Fruit fly (Drosophila melanogaster) whole organism, wandering third instar larva: Measurements from ENCODE around the gene CG15382.
A peak's percentile ranks its signal among the peaks of the same experiment; 100 is the strongest.

Experiments used
- Abd-B ChIP-seq: fragments of >200 bp; optimal IDR thresholded peaks from 2 replicates; lab custom pipeline; 2017; ENCODE audit warnings: missing biosample characterization, missing genetic modification characterization
- CG32264 ChIP-seq: fragments of 200-800 bp; sonication (Bioruptor generic); optimal IDR thresholded peaks from 2 replicates; lab custom pipeline; 2016; ENCODE audit warnings: missing biosample characterization, missing genetic modification characterization
- CG9705 ChIP-seq: fragments of 200-800 bp; sonication (Bioruptor generic); optimal IDR thresholded peaks from 2 replicates; lab custom pipeline; 2018; ENCODE audit warnings: missing biosample characterization, mild to moderate bottlenecking, missing genetic modification characterization
- Dfd ChIP-seq: fragments of >200 bp; optimal IDR thresholded peaks from 2 replicates; lab custom pipeline; 2017; ENCODE audit warnings: missing biosample characterization, missing genetic modification characterization
- Dif ChIP-seq: fragments of 200-275, 200-300 bp; sonication (Bioruptor generic); optimal IDR thresholded peaks from 2 replicates; lab custom pipeline; 2018; ENCODE audit warnings: missing biosample characterization, missing genetic modification characterization; ENCODE audit not compliant: partially characterized antibody
- GATAd ChIP-seq: sonication (Bioruptor generic); optimal IDR thresholded peaks from 2 replicates; lab custom pipeline; 2016; ENCODE audit warnings: missing biosample characterization, missing genetic modification characterization
- HLH106 ChIP-seq: fragments of 200-800 bp; optimal IDR thresholded peaks from 3 replicates; lab custom pipeline; 2019; ENCODE audit warnings: missing biosample characterization, mild to moderate bottlenecking, missing genetic modification characterization, moderate library complexity
- Hnf4 ChIP-seq: fragments of 200-800 bp; sonication (Bioruptor generic); optimal IDR thresholded peaks from 2 replicates; lab custom pipeline; 2016; ENCODE audit warnings: missing biosample characterization, mild to moderate bottlenecking, missing genetic modification characterization
- Hr78 ChIP-seq: fragments of >200 bp; optimal IDR thresholded peaks from 2 replicates; lab custom pipeline; 2017; ENCODE audit warnings: missing biosample characterization, missing genetic modification characterization
- Hr83 ChIP-seq: fragments of 200-300 bp; sonication (Bioruptor generic); optimal IDR thresholded peaks from 2 replicates; lab custom pipeline; 2016; ENCODE audit warnings: missing biosample characterization, mild to moderate bottlenecking, missing genetic modification characterization, moderate library complexity; ENCODE audit not compliant: poor library complexity, severe bottlenecking
- Jra ChIP-seq: sonication (Bioruptor generic); optimal IDR thresholded peaks from 2 replicates; lab custom pipeline; 2016; ENCODE audit warnings: missing biosample characterization, missing genetic modification characterization
- Mio ChIP-seq: sonication (Bioruptor generic); optimal IDR thresholded peaks from 2 replicates; lab custom pipeline; 2016; ENCODE audit warnings: missing biosample characterization, missing genetic modification characterization
- Myc ChIP-seq: fragments of >200 bp; optimal IDR thresholded peaks from 2 replicates; lab custom pipeline; 2017
- OdsH ChIP-seq: fragments of 200-800 bp; sonication (Bioruptor generic); optimal IDR thresholded peaks from 2 replicates; lab custom pipeline; 2016; ENCODE audit warnings: missing biosample characterization, mild to moderate bottlenecking, missing genetic modification characterization
- Rel ChIP-seq, 2 experiments: fragments of 200-800 bp; sonication (Bioruptor generic) in 1 of 2; optimal IDR thresholded peaks; 2 replicates in 1 of 2; 3 replicates in 1 of 2; lab custom pipeline; 2016 to 2019; ENCODE audit warnings: mild to moderate bottlenecking in 2 of 2, missing biosample characterization in 2 of 2, missing genetic modification characterization in 2 of 2, moderate library complexity in 1 of 2
- Sp1 ChIP-seq: fragments of 200-800 bp; sonication (Bioruptor generic); optimal IDR thresholded peaks from 3 replicates; lab custom pipeline; 2019; ENCODE audit warnings: missing biosample characterization, mild to moderate bottlenecking, missing genetic modification characterization, moderate library complexity
- Vsx2 ChIP-seq: fragments of 200-300, 225-300 bp; sonication (Bioruptor generic); optimal IDR thresholded peaks from 2 replicates; lab custom pipeline; 2018; ENCODE audit warnings: missing biosample characterization, missing genetic modification characterization; ENCODE audit not compliant: partially characterized antibody
- br ChIP-seq: fragments of 200-800 bp; sonication (Bioruptor generic); optimal IDR thresholded peaks from 2 replicates; lab custom pipeline; 2016; ENCODE audit warnings: missing biosample characterization, missing genetic modification characterization
- dmrt93B ChIP-seq: fragments of 200-800 bp; sonication (Bioruptor generic); optimal IDR thresholded peaks from 2 replicates; lab custom pipeline; 2018; ENCODE audit warnings: missing biosample characterization, mild to moderate bottlenecking, missing genetic modification characterization
- dsf ChIP-seq: sonication (Bioruptor generic); optimal IDR thresholded peaks from 2 replicates; lab custom pipeline; 2016; ENCODE audit warnings: missing biosample characterization, missing genetic modification characterization, borderline replicate concordance
- ey ChIP-seq: fragments of 200-800 bp; sonication (Bioruptor generic); optimal IDR thresholded peaks from 2 replicates; lab custom pipeline; 2016; ENCODE audit warnings: missing biosample characterization, missing genetic modification characterization
- foxo ChIP-seq, 2 experiments: fragments of 200-800 bp; sonication (Bioruptor generic); optimal IDR thresholded peaks; 2 replicates in 1 of 2; 3 replicates in 1 of 2; lab custom pipeline; 2016 to 2017; ENCODE audit warnings: missing biosample characterization in 2 of 2, missing genetic modification characterization in 2 of 2
- fru ChIP-seq: fragments of 200-800 bp; sonication (Bioruptor generic); optimal IDR thresholded peaks from 3 replicates; lab custom pipeline; 2016; ENCODE audit warnings: missing biosample characterization, mild to moderate bottlenecking, missing genetic modification characterization
- h ChIP-seq: fragments of 200-800 bp; sonication (Bioruptor generic); optimal IDR thresholded peaks from 3 replicates; lab custom pipeline; 2016; ENCODE audit warnings: missing biosample characterization, mild to moderate bottlenecking, missing genetic modification characterization
- lola ChIP-seq: fragments of >200 bp; optimal IDR thresholded peaks from 2 replicates; lab custom pipeline; 2017; ENCODE audit warnings: missing biosample characterization, missing genetic modification characterization
- psq ChIP-seq: fragments of 200-800 bp; sonication (Bioruptor generic); optimal IDR thresholded peaks from 3 replicates; lab custom pipeline; 2017; ENCODE audit warnings: missing biosample characterization, mild to moderate bottlenecking, missing genetic modification characterization, moderate library complexity
- rgr ChIP-seq: fragments of 200-800 bp; sonication (Bioruptor generic); optimal IDR thresholded peaks from 3 replicates; lab custom pipeline; 2016; ENCODE audit warnings: missing biosample characterization, mild to moderate bottlenecking, missing genetic modification characterization
- sage ChIP-seq: fragments of 200-800 bp; sonication (Bioruptor generic); optimal IDR thresholded peaks from 2 replicates; lab custom pipeline; 2016; ENCODE audit warnings: missing biosample characterization, mild to moderate bottlenecking, missing genetic modification characterization
- sv ChIP-seq: fragments of 200-800 bp; sonication (Bioruptor generic); optimal IDR thresholded peaks from 3 replicates; lab custom pipeline; 2016; ENCODE audit warnings: missing biosample characterization, missing genetic modification characterization
- usp ChIP-seq: fragments of >200 bp; optimal IDR thresholded peaks from 2 replicates; lab custom pipeline; 2017; ENCODE audit warnings: missing biosample characterization, missing genetic modification characterization
- woc ChIP-seq: sonication (Bioruptor generic); optimal IDR thresholded peaks from 2 replicates; lab custom pipeline; 2016; ENCODE audit warnings: missing biosample characterization, mild to moderate bottlenecking, missing genetic modification characterization

The CG15382 gene

DNA sequence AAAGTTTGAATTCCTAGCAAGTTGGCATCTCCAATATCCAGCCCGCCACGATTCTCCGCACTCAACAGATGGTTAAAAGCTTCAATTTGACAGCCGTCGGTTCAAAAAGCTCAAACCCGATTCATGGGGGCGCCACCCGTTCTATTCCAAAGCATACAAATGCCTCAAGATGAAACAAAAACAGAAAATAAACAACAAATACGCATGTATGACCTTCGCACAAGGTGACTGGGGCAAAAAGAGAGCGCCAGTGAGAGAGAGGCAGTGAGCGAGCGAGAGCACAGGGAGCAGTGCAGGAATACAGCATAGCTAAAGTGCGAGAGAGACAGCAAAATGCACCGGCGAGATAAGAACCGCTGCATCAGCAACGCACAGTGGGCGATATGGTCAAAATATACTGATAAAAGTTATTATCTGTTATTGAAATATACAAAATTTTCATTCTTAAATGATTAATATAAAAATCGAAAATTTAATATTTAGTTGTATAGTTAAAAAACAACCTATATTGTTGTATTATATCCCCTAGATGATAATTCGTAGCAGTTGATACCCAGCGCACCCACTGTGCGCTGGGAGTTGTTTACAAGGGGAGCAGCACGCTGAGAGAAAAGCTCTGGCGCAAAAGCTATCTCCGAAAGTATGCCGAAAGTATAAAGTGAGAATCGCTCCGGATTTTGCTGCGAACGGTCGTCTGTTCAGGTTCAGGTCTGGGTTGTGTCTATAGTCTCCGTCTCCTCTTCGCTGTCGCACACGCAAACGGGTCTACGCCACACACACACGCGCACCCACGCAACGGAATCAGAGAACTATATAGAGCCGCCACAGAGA lies 25.2 kb upstream of the CG15382 start, which contains the start of gene Glyp (continued):
- TF ChIP-seq HLH106 (tag; lab: Kevin White, UChicago) (peak; percentile 98), Dfd (GFP tag; lab: Kevin White, UChicago) (no peak), Hr78 (GFP tag; lab: Kevin White, UChicago) (no peak), psq (GFP tag; lab: Kevin White, UChicago) (peak; percentile 96), ey (GFP tag; lab: Kevin White, UChicago) (peak; percentile 91), Mio (GFP tag; lab: Kevin White, UChicago) (peak; percentile 38), OdsH (GFP tag; lab: Kevin White, UChicago) (peak; percentile 98), Dif (GFP tag; lab: Kevin White, UChicago) (peak; percentile 99)

DNA sequence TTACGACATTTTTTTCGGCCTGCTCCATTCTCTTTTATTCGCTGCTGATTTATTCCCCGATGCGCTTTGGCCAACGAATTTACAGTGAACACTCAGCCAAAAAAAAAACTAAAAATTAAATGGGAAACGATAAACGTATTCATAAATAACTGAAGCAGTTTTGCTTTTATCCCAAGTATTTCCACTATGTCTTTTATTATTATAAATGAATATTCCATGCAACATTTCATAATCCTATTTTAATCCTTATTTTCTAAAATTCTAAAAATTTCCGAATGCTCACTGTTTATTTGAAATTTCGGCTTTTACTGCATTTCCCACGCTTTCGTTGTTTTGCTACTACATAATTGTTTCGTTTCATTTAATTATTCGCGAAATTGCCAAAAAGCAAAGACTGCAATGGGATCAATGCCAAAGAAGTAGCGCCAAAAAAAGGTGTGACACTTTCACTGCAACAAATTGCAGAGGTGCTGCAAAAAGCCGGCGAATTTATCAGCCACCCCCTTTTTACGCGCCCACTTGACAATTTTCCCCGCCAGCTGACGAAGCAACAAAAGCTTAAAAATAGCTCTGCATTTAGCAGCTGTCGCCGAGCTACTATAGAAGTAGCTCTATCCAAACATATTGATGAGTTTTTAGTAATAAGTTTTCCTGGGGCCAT lies 24.0 kb upstream of the CG15382 start:
- TF ChIP-seq Abd-B (GFP tag; lab: Kevin White, UChicago), result no peak
- peak; percentile 3 for TF ChIP-seq fru
- no peak for TF ChIP-seq GATAd (GFP tag; lab: Kevin White, UChicago)
- no peak for TF ChIP-seq CG32264 (GFP tag; lab: Kevin White, UChicago)
- TF ChIP-seq br, result no peak
- no peak for TF ChIP-seq Jra (GFP tag; lab: Kevin White, UChicago)
- TF ChIP-seq sage, result no peak
- TF ChIP-seq h (GFP tag; lab: Kevin White, UChicago), result peak; percentile 19
- TF ChIP-seq Mio (GFP tag; lab: Kevin White, UChicago), result no peak
- no peak for TF ChIP-seq Vsx2 (GFP tag; lab: Kevin White, UChicago)
- TF ChIP-seq Rel (GFP tag; optimal IDR thresholded peaks at IDR 0.05; lab: Kevin White, UChicago), result no peak
- no peak for TF ChIP-seq Rel (tag; optimal IDR thresholded peaks at IDR 0.05; lab: Kevin White, UChicago)
- TF ChIP-seq Hnf4, result peak; percentile 19
- peak; percentile 4 for TF ChIP-seq rgr (GFP tag; lab: Kevin White, UChicago)
- no peak for TF ChIP-seq OdsH (GFP tag; lab: Kevin White, UChicago)
- TF ChIP-seq foxo (GFP tag; optimal IDR thresholded peaks at IDR 0.05; lab: Kevin White, UChicago), result peak in 1 of 2 experiments; percentile 35
- TF ChIP-seq dmrt93B (GFP tag; lab: Kevin White, UChicago), result no peak
- TF ChIP-seq ey (GFP tag; lab: Kevin White, UChicago), result no peak
- no peak for TF ChIP-seq HLH106 (tag; lab: Kevin White, UChicago)
- no peak for TF ChIP-seq dsf (GFP tag; lab: Kevin White, UChicago)
- TF ChIP-seq sv (GFP tag; lab: Kevin White, UChicago), result no peak
- no peak for TF ChIP-seq woc (GFP tag; lab: Kevin White, UChicago)
- TF ChIP-seq Sp1 (GFP tag; lab: Kevin White, UChicago), result no peak

DNA sequence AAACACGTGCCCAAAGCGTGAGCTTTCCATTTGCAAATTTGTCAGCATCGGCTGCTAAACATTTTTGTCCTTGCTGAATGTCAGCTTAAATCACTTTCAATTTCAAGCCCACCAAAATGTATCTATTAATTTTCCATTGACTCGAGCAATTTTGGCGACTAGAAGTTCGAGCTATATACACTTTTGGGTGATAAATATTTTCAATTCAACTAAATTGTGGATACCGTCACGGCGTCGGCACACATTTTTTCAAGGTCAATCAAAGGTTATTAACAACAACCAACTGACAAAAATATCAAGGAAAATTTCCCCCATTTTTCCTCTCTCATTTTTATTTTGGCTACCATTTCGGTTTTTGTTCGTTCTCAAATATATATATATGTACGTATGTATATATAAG lies 23.3 kb upstream of the CG15382 start:
- TF ChIP-seq Dif (GFP tag; lab: Kevin White, UChicago), result no peak
- TF ChIP-seq usp (GFP tag; lab: Kevin White, UChicago), result no peak
- no peak for TF ChIP-seq rgr (GFP tag; lab: Kevin White, UChicago)
- TF ChIP-seq lola, result no peak
- no peak for TF ChIP-seq CG9705
- TF ChIP-seq Hr83 (GFP tag; lab: Kevin White, UChicago), result no peak
- TF ChIP-seq Myc (lab: Kevin White, UChicago), result no peak
- TF ChIP-seq woc (GFP tag; lab: Kevin White, UChicago), result no peak
- TF ChIP-seq dmrt93B (GFP tag; lab: Kevin White, UChicago), result no peak
- TF ChIP-seq HLH106 (tag; lab: Kevin White, UChicago), result no peak
- no peak for TF ChIP-seq Mio (GFP tag; lab: Kevin White, UChicago)
- TF ChIP-seq psq (GFP tag; lab: Kevin White, UChicago), result no peak

DNA sequence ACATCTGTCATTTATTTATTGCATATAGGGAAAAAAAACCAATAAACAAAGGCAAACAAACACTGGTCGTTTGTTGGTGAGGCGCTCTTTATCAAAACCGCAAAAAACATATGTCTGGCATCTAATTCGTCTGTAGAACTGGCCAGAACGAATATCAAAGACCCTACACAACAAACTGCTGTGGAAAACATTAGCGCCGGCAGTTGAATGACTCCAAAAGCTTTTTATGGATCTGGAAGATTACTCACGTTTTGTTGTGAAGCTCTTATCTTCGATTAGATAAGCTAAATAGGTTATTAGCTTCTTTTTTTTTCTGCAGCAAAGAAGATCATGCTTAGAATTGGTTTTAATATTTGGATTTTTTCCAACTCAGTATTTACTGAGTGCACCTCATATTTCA lies 22.5 kb upstream of the CG15382 start:
- TF ChIP-seq Vsx2 (GFP tag; lab: Kevin White, UChicago) (peak; percentile 48), Hr83 (GFP tag; lab: Kevin White, UChicago) (no peak), ey (GFP tag; lab: Kevin White, UChicago) (peak; percentile 39)
